Fruit fly (Drosophila melanogaster) whole organism, pupa: ENCODE results near the gene mdy.

Experiments
- CG10348 ChIP-seq: fragments of 200-800 bp; sonication (Bioruptor generic); IDR thresholded peaks from 2 replicates; pipeline ENCODE4 v1.3.6; 2022; ENCODE audit warnings: missing biosample characterization, missing genetic modification characterization
- CG12605 ChIP-seq: fragments of 200-800 bp; sonication (Bioruptor generic); IDR thresholded peaks from 2 replicates; pipeline ENCODE4 v1.3.6; 2022; ENCODE audit warnings: missing biosample characterization, missing genetic modification characterization
- CG9948 ChIP-seq: fragments of 200-800 bp; sonication (Bioruptor generic); optimal IDR thresholded peaks from 2 replicates; lab custom pipeline; 2018; ENCODE audit warnings: missing biosample characterization, mild to moderate bottlenecking, missing genetic modification characterization, moderate library complexity
- Ets98B ChIP-seq: fragments of 200-800 bp; sonication (Bioruptor generic); IDR thresholded peaks from 2 replicates; pipeline ENCODE4 v1.3.6; 2022; ENCODE audit warnings: missing biosample characterization, missing genetic modification characterization
- Snoo ChIP-seq: fragments of 200-800 bp; sonication (Bioruptor generic); optimal IDR thresholded peaks from 3 replicates; lab custom pipeline; 2017; ENCODE audit warnings: missing biosample characterization, mild to moderate bottlenecking, missing genetic modification characterization, inconsistent platforms
- fd96Ca ChIP-seq: fragments of 200-800 bp; sonication (Bioruptor generic); IDR thresholded peaks from 3 replicates; pipeline ENCODE4 v1.3.6; 2022; ENCODE audit warnings: missing biosample characterization, missing genetic modification characterization

DNA sequence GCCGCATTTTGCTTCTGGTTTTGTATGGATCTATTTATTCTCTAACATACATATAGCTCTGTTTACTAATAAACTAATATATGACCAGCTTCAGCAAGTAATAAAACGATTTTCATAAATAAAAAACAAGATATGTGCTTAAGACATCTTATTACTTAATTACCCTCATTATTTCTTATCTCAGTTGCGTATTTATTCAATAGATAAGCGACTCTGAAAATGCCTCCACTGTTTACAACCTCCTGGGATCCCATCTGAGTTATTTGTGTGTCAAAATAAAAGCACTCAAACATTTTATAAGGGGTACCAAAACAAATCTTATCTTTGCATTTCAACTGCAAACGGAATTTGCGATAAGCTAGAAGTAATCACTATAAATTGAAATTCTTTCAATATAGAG is 3.3 kb downstream of the mdy start:
- no peak for TF ChIP-seq CG10348
- no peak for TF ChIP-seq CG9948 (tag; lab: Kevin White, UChicago)
- no peak for TF ChIP-seq CG12605 (GFP tag; lab: Robert Waterston, UW)
- TF ChIP-seq Ets98B (GFP tag; lab: Robert Waterston, UW): no peak
- no peak for TF ChIP-seq fd96Ca (GFP tag; lab: Robert Waterston, UW)
- no peak for TF ChIP-seq Snoo
